Fruit fly (Drosophila melanogaster): ENCODE data around the gene Cdc7.

DNA sequence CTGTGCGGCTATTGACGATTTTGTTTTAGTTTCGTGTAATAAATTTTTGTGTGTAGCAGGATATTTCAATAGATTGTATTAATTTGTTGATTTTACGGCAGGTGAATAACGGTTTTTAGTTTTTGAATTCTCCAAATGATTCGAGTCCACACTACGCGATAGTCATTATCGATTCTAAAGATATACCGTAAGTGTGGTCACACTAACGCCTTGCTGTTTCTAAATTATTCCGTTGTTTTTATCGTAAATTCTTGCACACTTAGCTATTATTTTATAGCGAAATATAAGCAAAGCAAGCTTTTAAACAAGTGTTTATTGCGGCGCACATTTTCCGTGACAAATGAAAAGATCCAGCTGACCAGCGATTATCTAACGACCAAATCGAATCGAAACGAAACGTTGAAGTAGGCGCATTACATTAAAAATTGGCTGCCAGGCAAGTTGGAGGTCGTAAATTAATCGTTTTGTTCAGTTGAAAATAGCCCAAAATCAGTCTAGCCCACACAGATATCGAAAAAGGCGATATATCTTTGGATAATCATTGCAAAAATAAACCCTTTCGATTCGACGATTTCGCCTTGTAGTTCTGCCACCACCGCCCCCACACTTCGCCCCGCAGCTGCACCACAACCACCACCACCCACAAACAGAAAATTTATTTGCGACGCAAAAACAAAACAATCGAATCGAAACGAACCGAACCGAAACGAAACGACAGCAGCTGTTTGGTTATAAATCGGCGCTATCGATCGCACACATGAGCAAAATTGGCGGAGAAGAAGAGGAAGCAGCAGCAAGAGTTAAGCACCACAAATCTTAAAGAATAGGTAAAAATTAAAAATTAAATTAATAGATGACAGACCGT, 29.5 kb downstream of the Cdc7 start, which contains the start of gene Pink1:
- no peak for TF ChIP-seq psq (optimal IDR thresholded peaks at IDR 0.05)
- no peak for TF ChIP-seq insv (optimal IDR thresholded peaks at IDR 0.05)
- TF ChIP-seq h (optimal IDR thresholded peaks at IDR 0.05): no peak
